Worm (Caenorhabditis elegans) whole organism, young adult: ENCODE results near the gene clec-55.

ENCODE experiments used
- F22D6.2 ChIP-seq: sonication (generic microtip); optimal IDR thresholded peaks from 2 replicates; lab custom pipeline; 2016; ENCODE audit warnings: mild to moderate bottlenecking, missing genetic modification characterization, missing compliant biosample characterization
- F57A8.1 ChIP-seq: fragments of 200-800 bp; sonication (Bioruptor generic); optimal IDR thresholded peaks from 2 replicates; lab custom pipeline; 2018; ENCODE audit warnings: mild to moderate bottlenecking, missing genetic modification characterization, moderate library complexity, missing compliant biosample characterization
- F57C9.4 ChIP-seq: sonication (generic microtip); optimal IDR thresholded peaks from 2 replicates; lab custom pipeline; 2017; ENCODE audit warnings: mild to moderate bottlenecking, missing genetic modification characterization, missing compliant biosample characterization
- dox-1 ChIP-seq: fragments of 200-800 bp; sonication (Bioruptor generic); IDR thresholded peaks from 2 replicates; pipeline ENCODE4 v1.3.6; 2022; ENCODE audit warnings: missing genetic modification reagents, missing genetic modification characterization, missing compliant biosample characterization
- pbrm-1 ChIP-seq: fragments of 200-800 bp; sonication (Bioruptor generic); IDR thresholded peaks from 2 replicates; pipeline ENCODE4 v1.3.6; 2022; ENCODE audit warnings: missing genetic modification reagents, missing genetic modification characterization, missing compliant biosample characterization
- sdz-38 ChIP-seq: sonication (generic microtip); optimal IDR thresholded peaks from 2 replicates; lab custom pipeline; 2016; ENCODE audit warnings: missing genotype, missing genetic modification characterization, missing compliant biosample characterization

DNA sequence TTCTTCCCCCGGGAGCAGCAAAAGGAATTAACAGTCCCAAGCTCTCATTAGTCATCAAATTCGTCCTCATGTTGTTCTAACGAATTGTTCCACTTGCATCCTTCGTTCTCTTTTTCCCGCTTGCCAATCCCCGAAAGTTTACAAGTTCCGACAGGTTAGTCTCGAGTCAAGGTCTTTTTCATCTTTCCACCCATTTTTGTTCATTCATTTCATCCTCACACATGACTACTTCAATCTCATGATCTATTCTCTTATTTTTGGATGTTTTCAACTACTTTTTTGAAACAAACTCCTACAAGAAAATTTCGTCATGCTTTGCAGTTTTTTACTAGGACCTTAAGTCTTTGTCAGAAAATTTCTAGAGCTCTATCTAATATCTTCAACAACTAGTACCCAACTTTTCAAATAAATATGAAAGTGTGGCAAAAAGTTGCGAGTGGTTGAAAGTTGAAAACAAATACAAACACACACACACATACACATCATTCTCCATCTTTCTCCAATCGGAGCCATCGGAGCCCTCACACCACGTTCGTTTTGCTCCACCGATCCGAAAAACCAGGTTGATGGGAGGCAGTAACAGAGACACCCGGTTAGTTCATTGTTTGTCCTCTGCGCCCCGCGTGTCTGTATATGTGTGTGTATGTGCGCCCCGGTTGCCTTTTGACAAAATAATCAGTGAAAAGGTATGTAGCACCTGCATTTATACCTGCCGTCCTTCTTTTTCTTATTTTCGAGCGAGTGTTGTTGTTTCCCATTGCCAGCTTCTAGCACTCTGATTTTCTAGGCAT is 20.2 kb downstream of the clec-55 start:
- TF ChIP-seq F57C9.4 (tag; lab: Kevin White, UChicago) = no peak
- no peak for TF ChIP-seq sdz-38 (tag; lab: Kevin White, UChicago)
- TF ChIP-seq F57A8.1 = no peak
- no peak for TF ChIP-seq pbrm-1 (GFP tag; lab: Robert Waterston, UW)
- TF ChIP-seq dox-1 (GFP tag; lab: Robert Waterston, UW) = peak; percentile 51; the same call in 1 of the 2 replicates
- no peak for TF ChIP-seq F22D6.2
